Fruit fly (Drosophila melanogaster): ENCODE data around the gene Gba1b.
A peak's percentile ranks its signal among the peaks of the same experiment; 100 is the strongest.

Gba1b gene

DNA sequence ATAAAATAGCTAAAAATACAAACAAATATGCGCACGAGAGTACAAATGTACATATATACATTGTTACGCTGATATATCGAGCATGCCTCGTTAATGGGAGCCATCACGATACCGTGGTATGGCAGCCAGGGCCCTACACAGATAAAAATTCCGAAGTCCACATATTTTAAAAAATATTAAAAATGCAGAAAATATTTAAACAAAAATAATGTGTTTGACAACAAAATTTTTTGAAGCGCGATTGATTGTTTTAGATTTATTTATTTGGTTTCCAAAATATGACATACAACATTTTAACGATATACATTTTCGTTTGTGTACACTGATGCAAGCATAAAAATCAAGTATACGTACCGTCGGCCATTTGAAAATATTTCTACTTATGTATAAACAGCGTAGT lies 22.1 kb downstream of the Gba1b start (continued):
- TF ChIP-seq CG18262 (tag; optimal IDR thresholded peaks at IDR 0.05) (peak; percentile 65), Poxn (GFP tag; IDR thresholded peaks at IDR 0.05) (no peak; the same call in 1 of the 2 replicates), CG13296 (GFP tag; optimal IDR thresholded peaks at IDR 0.05) (peak; percentile 75), toy (GFP tag; IDR thresholded peaks at IDR 0.05) (peak; percentile 59), p53 (GFP tag; optimal IDR thresholded peaks at IDR 0.05) (no peak), YL-1 (GFP tag; optimal IDR thresholded peaks at IDR 0.05) (no peak), tup (GFP tag; optimal IDR thresholded peaks at IDR 0.05) (peak; percentile 40), CG7928 (GFP tag; optimal IDR thresholded peaks at IDR 0.05) (peak; percentile 55), ftz-f1 (GFP tag; optimal IDR thresholded peaks at IDR 0.05) (no peak), CG8388 (GFP tag; optimal IDR thresholded peaks at IDR 0.05) (peak; percentile 31), slou (GFP tag; optimal IDR thresholded peaks at IDR 0.05) (peak; percentile 71), psq (GFP tag; optimal IDR thresholded peaks at IDR 0.05) (peak; percentile 9), Fer3 (tag; optimal IDR thresholded peaks at IDR 0.05) (peak; percentile 90), D19B (GFP tag; optimal IDR thresholded peaks at IDR 0.05) (peak; percentile 76), twi (tag; optimal IDR thresholded peaks at IDR 0.05) (no peak), nau (GFP tag; optimal IDR thresholded peaks at IDR 0.05) (peak; percentile 60), nom (GFP tag; optimal IDR thresholded peaks at IDR 0.05) (no peak), CG1792 (GFP tag; optimal IDR thresholded peaks at IDR 0.05) (peak; percentile 41), CG30431 (GFP tag; optimal IDR thresholded peaks at IDR 0.05) (peak; percentile 29), ase (GFP tag; IDR thresholded peaks at IDR 0.05) (no peak; the same call in 2 of the 3 replicates), rib (GFP tag; IDR thresholded peaks at IDR 0.05) (peak; percentile 85; the same call in 1 of the 2 replicates), mirr (GFP tag; optimal IDR thresholded peaks at IDR 0.05) (peak; percentile 12), lab (GFP tag; optimal IDR thresholded peaks at IDR 0.05) (peak; percentile 95), Bdp1 (GFP tag; optimal IDR thresholded peaks at IDR 0.05) (peak; percentile 52), CG42726 (GFP tag; IDR thresholded peaks at IDR 0.05; ENCODE audit: partially characterized antibody) (no peak), dan (GFP tag; IDR thresholded peaks at IDR 0.05) (no peak), klu (GFP tag; IDR thresholded peaks at IDR 0.05) (peak; percentile 77), hth (optimal IDR thresholded peaks at IDR 0.05) (no peak), CG10274 (GFP tag; optimal IDR thresholded peaks at IDR 0.05) (peak; percentile 27), cwo (GFP tag; optimal IDR thresholded peaks at IDR 0.05) (peak; percentile 91), Dfd (GFP tag; optimal IDR thresholded peaks at IDR 0.05) (no peak), crc (GFP tag; optimal IDR thresholded peaks at IDR 0.05) (peak; percentile 53), sima (GFP tag; optimal IDR thresholded peaks at IDR 0.05) (peak; percentile 22), CG11085 (GFP tag; IDR thresholded peaks at IDR 0.05) (peak; percentile 62; the same call in 1 of the 2 replicates), chn (GFP tag; optimal IDR thresholded peaks at IDR 0.05) (peak; percentile 35), CG4282 (GFP tag; optimal IDR thresholded peaks at IDR 0.05) (no peak), ci (GFP tag; IDR thresholded peaks at IDR 0.05) (peak; percentile 77), vfl (GFP tag; optimal IDR thresholded peaks at IDR 0.05) (peak; percentile 81), CHES-1-like (GFP tag; optimal IDR thresholded peaks at IDR 0.05) (peak; percentile 58), fd64A (GFP tag; optimal IDR thresholded peaks at IDR 0.05) (no peak), gfzf (GFP tag; optimal IDR thresholded peaks at IDR 0.05) (no peak), sr (GFP tag; IDR thresholded peaks at IDR 0.05) (peak; percentile 19; the same call in 1 of the 3 replicates), NC2α (GFP tag; optimal IDR thresholded peaks at IDR 0.05) (no peak), CG6683 (GFP tag; optimal IDR thresholded peaks at IDR 0.05) (peak; percentile 62), D19A (tag; optimal IDR thresholded peaks at IDR 0.05) (peak; percentile 29), ERR (GFP tag; optimal IDR thresholded peaks at IDR 0.05) (peak; percentile 47), crol (GFP tag; IDR thresholded peaks at IDR 0.05) (no peak), Doc3 (GFP tag; IDR thresholded peaks at IDR 0.05; ENCODE audit: partially characterized antibody) (no peak), CG6272 (GFP tag; IDR thresholded peaks at IDR 0.05) (peak; percentile 43; the same call in 1 of the 2 replicates), CG9797 (GFP tag; optimal IDR thresholded peaks at IDR 0.05) (no peak), abd-A (tag; optimal IDR thresholded peaks at IDR 0.05) (peak; percentile 5), CG12236 (GFP tag; optimal IDR thresholded peaks at IDR 0.05) (no peak)
